Worm (Caenorhabditis elegans) whole organism, young adult: Measurements from ENCODE around the gene set-2.
"Not testable (repeated sequence)": the region's sequence is repeated elsewhere in the genome, so short reads cannot be mapped to it uniquely, and the experiment has no call there.

Experiments
- B0019.2 ChIP-seq: fragments of 200-800 bp; sonication (Bioruptor generic); conservative IDR thresholded peaks from 2 replicates; pipeline ENCODE4 v1.3.6; 2022; ENCODE audit warnings: missing genetic modification reagents, missing genetic modification characterization, missing compliant biosample characterization
- B0261.1 ChIP-seq: sonication (generic microtip); optimal IDR thresholded peaks from 2 replicates; lab custom pipeline; 2016; ENCODE audit warnings: mild to moderate bottlenecking, missing genetic modification characterization, moderate library complexity, missing compliant biosample characterization
- D2030.7 ChIP-seq: fragments of 200-800 bp; sonication (Bioruptor generic); IDR thresholded peaks from 2 replicates; pipeline ENCODE4 v1.3.6; 2022; ENCODE audit warnings: missing genetic modification reagents, missing genetic modification characterization, missing compliant biosample characterization
- F23B12.7 ChIP-seq: sonication (generic microtip); optimal IDR thresholded peaks from 2 replicates; lab custom pipeline; 2017; ENCODE audit warnings: missing genetic modification characterization, mild to moderate bottlenecking, missing compliant biosample characterization, antibody characterized with exemption, moderate library complexity; ENCODE audit not compliant: insufficient read depth
- F33H1.4 ChIP-seq: fragments of 200-800 bp; sonication (Bioruptor generic); IDR thresholded peaks from 2 replicates; pipeline ENCODE4 v1.3.6; 2022; ENCODE audit warnings: missing genetic modification reagents, missing genetic modification characterization, missing compliant biosample characterization
- F37B4.10 ChIP-seq: fragments of 200-800 bp; sonication (Bioruptor generic); IDR thresholded peaks from 2 replicates; pipeline ENCODE4 v1.3.6; 2022; ENCODE audit warnings: missing genetic modification characterization, missing compliant biosample characterization
- F57A8.1 ChIP-seq: fragments of 200-800 bp; sonication (Bioruptor generic); optimal IDR thresholded peaks from 2 replicates; lab custom pipeline; 2018; ENCODE audit warnings: mild to moderate bottlenecking, missing genetic modification characterization, moderate library complexity, missing compliant biosample characterization
- Y79H2A.3 ChIP-seq: fragments of 200-800 bp; sonication (Bioruptor generic); conservative IDR thresholded peaks from 2 replicates; pipeline ENCODE4 v1.3.6; 2022; ENCODE audit warnings: missing genetic modification reagents, missing genetic modification characterization, missing compliant biosample characterization
- Y95B8A.8 ChIP-seq: fragments of 200-800 bp; sonication (Bioruptor generic); IDR thresholded peaks from 2 replicates; pipeline ENCODE4 v1.3.6; 2022; ENCODE audit warnings: missing genetic modification reagents, missing genetic modification characterization, missing compliant biosample characterization
- ZK185.1 ChIP-seq: sonication (generic microtip); optimal IDR thresholded peaks from 2 replicates; lab custom pipeline; 2016; ENCODE audit warnings: mild to moderate bottlenecking, missing genetic modification characterization, missing compliant biosample characterization; ENCODE audit not compliant: poor library complexity, severe bottlenecking
- akir-1 ChIP-seq: fragments of 200-800 bp; sonication (Bioruptor generic); optimal IDR thresholded peaks from 2 replicates; lab custom pipeline; 2018; ENCODE audit warnings: mild to moderate bottlenecking, missing genetic modification characterization, moderate library complexity, missing compliant biosample characterization
- attf-5 ChIP-seq: fragments of 200-800 bp; sonication (Bioruptor generic); optimal IDR thresholded peaks from 2 replicates; lab custom pipeline; 2018; ENCODE audit warnings: mild to moderate bottlenecking, missing genetic modification characterization, missing compliant biosample characterization
- cebp-1 ChIP-seq, 2 experiments: fragments of 200-800 bp in 1 of 2; sonication (Bioruptor generic) in 1 of 2; sonication (generic microtip) in 1 of 2; IDR thresholded peaks in 1 of 2; optimal IDR thresholded peaks in 1 of 2; 2 replicates each; pipeline versions ENCODE4 v1.3.6 to Lab custom; 2017 to 2022; ENCODE audit warnings: missing compliant biosample characterization in 2 of 2, missing genetic modification characterization in 2 of 2, mild to moderate bottlenecking in 1 of 2, missing genetic modification reagents in 1 of 2, moderate library complexity in 1 of 2
- ceh-58 ChIP-seq: fragments of 200-800 bp; sonication (Bioruptor generic); IDR thresholded peaks from 2 replicates; pipeline ENCODE4 v1.3.6; 2022; ENCODE audit warnings: missing genetic modification characterization, missing compliant biosample characterization
- ceh-91 ChIP-seq: fragments of 200-800 bp; sonication (Bioruptor generic); IDR thresholded peaks from 2 replicates; pipeline ENCODE4 v1.3.6; 2022; ENCODE audit warnings: missing genetic modification reagents, missing genetic modification characterization, missing compliant biosample characterization
- die-1 ChIP-seq: sonication (generic microtip); optimal IDR thresholded peaks from 2 replicates; lab custom pipeline; 2016; ENCODE audit warnings: missing genotype, mild to moderate bottlenecking, missing genetic modification characterization, missing compliant biosample characterization
- dpl-1 ChIP-seq: fragments of 150-350 bp; optimal IDR thresholded peaks from 2 replicates; lab custom pipeline; 2014; ENCODE audit warnings: missing biosample characterization, missing genetic modification reagents, missing genetic modification characterization
- efl-1 ChIP-seq: fragments of 150-350 bp; optimal IDR thresholded peaks from 2 replicates; lab custom pipeline; 2014; ENCODE audit warnings: missing biosample characterization, missing genetic modification reagents, missing genetic modification characterization
- egl-18 ChIP-seq: fragments of 200-800 bp; sonication (Bioruptor generic); IDR thresholded peaks from 2 replicates; pipeline ENCODE4 v1.3.6; 2022; ENCODE audit warnings: missing genetic modification reagents, missing genetic modification characterization, missing compliant biosample characterization
- hmg-1.2 ChIP-seq: fragments of 200-800 bp; sonication (Bioruptor generic); IDR thresholded peaks from 2 replicates; pipeline ENCODE4 v1.3.6; 2022; ENCODE audit warnings: missing genetic modification reagents, missing genetic modification characterization, missing compliant biosample characterization
- hmg-20 ChIP-seq: fragments of 200-800 bp; sonication (Bioruptor generic); IDR thresholded peaks from 2 replicates; pipeline ENCODE4 v1.3.6; 2022; ENCODE audit warnings: missing genetic modification reagents, missing genetic modification characterization, missing compliant biosample characterization
- hrde-1 ChIP-seq: sonication (generic microtip); optimal IDR thresholded peaks from 2 replicates; lab custom pipeline; 2016; ENCODE audit warnings: missing genetic modification characterization, mild to moderate bottlenecking, missing compliant biosample characterization, moderate library complexity, missing genotype, missing genetic modification reagents, borderline replicate concordance
- lag-1 ChIP-seq: fragments of 200-800 bp; sonication (Bioruptor generic); IDR thresholded peaks from 2 replicates; pipeline ENCODE4 v1.3.6; 2022; ENCODE audit warnings: missing genetic modification reagents, missing genetic modification characterization, missing compliant biosample characterization
- let-526 ChIP-seq: fragments of 200-800 bp; sonication (Bioruptor generic); IDR thresholded peaks from 2 replicates; pipeline ENCODE4 v1.3.6; 2022; ENCODE audit warnings: missing genetic modification reagents, missing genetic modification characterization, missing compliant biosample characterization
- let-607 ChIP-seq, 2 experiments: fragments of 200-800 bp in 1 of 2; sonication (Bioruptor generic) in 1 of 2; sonication (generic microtip) in 1 of 2; optimal IDR thresholded peaks; 2 replicates each; lab custom pipeline; 2016 to 2018; ENCODE audit warnings: mild to moderate bottlenecking in 2 of 2, missing compliant biosample characterization in 2 of 2, missing genetic modification characterization in 2 of 2, moderate library complexity in 2 of 2, missing genotype in 1 of 2
- lin-35 ChIP-seq, 3 experiments: fragments of 150-350 bp in 2 of 3; sonication (generic microtip) in 1 of 3; optimal IDR thresholded peaks; 2 replicates each; lab custom pipeline; 2014 to 2018; ENCODE audit warnings: missing biosample characterization in 3 of 3, missing genetic modification characterization in 3 of 3, missing genetic modification reagents in 3 of 3
- lin-54 ChIP-seq: fragments of 200-800 bp; sonication (Bioruptor generic); optimal IDR thresholded peaks from 2 replicates; lab custom pipeline; 2018; ENCODE audit warnings: mild to moderate bottlenecking, missing genetic modification characterization, missing compliant biosample characterization
- lsl-1 ChIP-seq: fragments of 200-800 bp; sonication (Bioruptor generic); optimal IDR thresholded peaks from 2 replicates; lab custom pipeline; 2018; ENCODE audit warnings: mild to moderate bottlenecking, missing genetic modification characterization, moderate library complexity, missing compliant biosample characterization
- madf-6 ChIP-seq: fragments of 200-800 bp; sonication (Bioruptor generic); IDR thresholded peaks from 2 replicates; pipeline ENCODE4 v1.3.6; 2022; ENCODE audit warnings: missing genetic modification reagents, missing genetic modification characterization, missing compliant biosample characterization
- mcd-1 ChIP-seq: fragments of 200-800 bp; sonication (Bioruptor generic); IDR thresholded peaks from 2 replicates; pipeline ENCODE4 v1.3.6; 2022; ENCODE audit warnings: missing genetic modification reagents, missing genetic modification characterization, missing compliant biosample characterization
- mxl-1 ChIP-seq: sonication (generic microtip); optimal IDR thresholded peaks from 2 replicates; lab custom pipeline; 2016; ENCODE audit warnings: missing genetic modification characterization, missing compliant biosample characterization
- nhr-27 ChIP-seq: fragments of 200-800 bp; sonication (Bioruptor generic); optimal IDR thresholded peaks from 2 replicates; lab custom pipeline; 2018; ENCODE audit warnings: mild to moderate bottlenecking, missing genetic modification characterization, moderate library complexity, missing compliant biosample characterization
- nhr-80 ChIP-seq: sonication (generic microtip); optimal IDR thresholded peaks from 2 replicates; lab custom pipeline; 2016; ENCODE audit warnings: missing genetic modification characterization, missing compliant biosample characterization
- pbrm-1 ChIP-seq: fragments of 200-800 bp; sonication (Bioruptor generic); IDR thresholded peaks from 2 replicates; pipeline ENCODE4 v1.3.6; 2022; ENCODE audit warnings: missing genetic modification reagents, missing genetic modification characterization, missing compliant biosample characterization
- rpc-1 ChIP-seq, 2 experiments: fragments of 150-350 bp in 1 of 2; sonication (generic microtip) in 1 of 2; optimal IDR thresholded peaks; 2 replicates each; lab custom pipeline; 2014 to 2018; ENCODE audit warnings: missing biosample characterization in 1 of 2, missing genetic modification characterization in 1 of 2, missing genetic modification reagents in 1 of 2, missing genotype in 1 of 2
- sdz-38 ChIP-seq: sonication (generic microtip); optimal IDR thresholded peaks from 2 replicates; lab custom pipeline; 2016; ENCODE audit warnings: missing genotype, missing genetic modification characterization, missing compliant biosample characterization
- snpc-3.4 ChIP-seq: sonication (generic microtip); optimal IDR thresholded peaks from 2 replicates; lab custom pipeline; 2017; ENCODE audit warnings: missing genetic modification characterization, mild to moderate bottlenecking, missing compliant biosample characterization, antibody characterized with exemption, moderate library complexity, missing genotype, missing genetic modification reagents
- tbp1 ChIP-seq: fragments of 200-800 bp; sonication (Bioruptor generic); optimal IDR thresholded peaks from 2 replicates; lab custom pipeline; 2018; ENCODE audit warnings: mild to moderate bottlenecking, missing genetic modification characterization, missing compliant biosample characterization
- ztf-28 ChIP-seq: fragments of 200-800 bp; sonication (Bioruptor generic); IDR thresholded peaks from 2 replicates; pipeline ENCODE4 v1.3.6; 2022; ENCODE audit warnings: missing genetic modification reagents, missing genetic modification characterization, missing compliant biosample characterization

The set-2 gene

ce11 chrIII:4922020-4922419 lies 8.0 kb downstream of the set-2 start, which contains the start of gene mmab-1 (continued):
- not testable (repeated sequence) for TF ChIP-seq cebp-1 (GFP tag; IDR thresholded peaks at IDR 0.05; lab: Robert Waterston, UW)
- TF ChIP-seq cebp-1 (tag; optimal IDR thresholded peaks at IDR 0.05; lab: Kevin White, UChicago), result peak; percentile 36

ce11 chrIII:4920221-4920620 lies 9.8 kb downstream of the set-2 start, which contains the start of gene ula-1:
Gene ula-1 (minus strand): TSS chrIII:4920321.
- TF ChIP-seq hrde-1 (tag; lab: Kevin White, UChicago) (no peak), akir-1 (GFP tag; lab: Kevin White, UChicago) (no peak), let-526 (GFP tag; lab: Robert Waterston, UW) (no peak), nhr-27 (tag; lab: Kevin White, UChicago) (no peak), rpc-1 (optimal IDR thresholded peaks at IDR 0.05; lab: Kevin White, UChicago) (no peak), rpc-1 (tag; optimal IDR thresholded peaks at IDR 0.05; lab: Kevin White, UChicago) (no peak)

ce11 chrIII:4918906-4919305 lies 11.1 kb downstream of the set-2 start:
- TF ChIP-seq tbp1, result no peak
- no peak for TF ChIP-seq F57A8.1 (GFP tag; lab: Kevin White, UChicago)
- no peak for TF ChIP-seq egl-18
- TF ChIP-seq, all 124 proteins: peak for 0

ce11 chrIII:4917960-4918712 lies 11.9 kb downstream of the set-2 start, which contains the start of gene rpb-8:
Gene rpb-8 (minus strand): TSS chrIII:4918008.
- peak; percentile 87 for TF ChIP-seq lin-54 (GFP tag; lab: Kevin White, UChicago)
- TF ChIP-seq B0019.2 (GFP tag; lab: Robert Waterston, UW), result no peak
- TF ChIP-seq egl-18, result no peak
- TF ChIP-seq B0261.1 (tag; lab: Kevin White, UChicago), result no peak
- TF ChIP-seq let-607 (tag; optimal IDR thresholded peaks at IDR 0.05; lab: Kevin White, UChicago), result peak; percentile 85 to 96
- TF ChIP-seq die-1 (tag; lab: Kevin White, UChicago), result no peak
- TF ChIP-seq sdz-38 (tag; lab: Kevin White, UChicago), result no peak
- no peak for TF ChIP-seq cebp-1 (GFP tag; IDR thresholded peaks at IDR 0.05; lab: Robert Waterston, UW)
- peak; percentile 80 for TF ChIP-seq cebp-1 (tag; optimal IDR thresholded peaks at IDR 0.05; lab: Kevin White, UChicago)
- TF ChIP-seq ceh-58 (GFP tag; lab: Robert Waterston, UW), result no peak
- no peak for TF ChIP-seq hmg-20 (GFP tag; lab: Robert Waterston, UW)
- no peak for TF ChIP-seq Y79H2A.3 (GFP tag; lab: Robert Waterston, UW)
- TF ChIP-seq dpl-1, result peak; percentile 78
- TF ChIP-seq lag-1 (GFP tag; lab: Robert Waterston, UW), result no peak
- TF ChIP-seq ceh-91 (GFP tag; lab: Robert Waterston, UW), result 0 out of 2 replicates have a peak, but pooled peaks have one; percentile 14
- TF ChIP-seq madf-6, result peak; percentile 65; the same call in 1 of the 2 replicates
- peak; percentile 8; the same call in 1 of the 2 replicates for TF ChIP-seq hmg-1.2 (GFP tag; lab: Robert Waterston, UW)
- 0 out of 2 replicates have a peak, but pooled peaks have one; percentile 17 for TF ChIP-seq D2030.7
- peak; percentile 70 for TF ChIP-seq efl-1
- peak; percentile 76 for TF ChIP-seq nhr-80
- TF ChIP-seq ztf-28 (GFP tag; lab: Robert Waterston, UW), result peak; percentile 71; the same call in 1 of the 2 replicates
- TF ChIP-seq pbrm-1 (GFP tag; lab: Robert Waterston, UW), result no peak
- TF ChIP-seq attf-5 (GFP tag; lab: Kevin White, UChicago), result peak; percentile 50
- peak; percentile 52 for TF ChIP-seq F23B12.7 (tag; lab: Kevin White, UChicago)
- TF ChIP-seq F33H1.4, result peak; percentile 83
- TF ChIP-seq F37B4.10 (GFP tag; lab: Robert Waterston, UW), result no peak
- TF ChIP-seq ZK185.1, result no peak
- TF ChIP-seq Y95B8A.8, result no peak
- no peak for TF ChIP-seq mxl-1 (tag; lab: Kevin White, UChicago)
- 0 out of 2 replicates have a peak, but pooled peaks have one; percentile 30 for TF ChIP-seq mcd-1 (GFP tag; lab: Robert Waterston, UW)
- TF ChIP-seq lin-35 (GFP tag; optimal IDR thresholded peaks at IDR 0.05; lab: Kevin White, UChicago), result peak in 1 of 3 experiments; percentile 72
- peak; percentile 13 for TF ChIP-seq lsl-1 (GFP tag; lab: Kevin White, UChicago)
- peak; percentile 29 for TF ChIP-seq snpc-3.4 (tag; lab: Kevin White, UChicago)
